Worm (Caenorhabditis elegans) whole organism, L1 larva: ENCODE measurements around the gene Y69E1A.4.

Source experiments
- nhr-12 ChIP-seq: sonication (generic microtip); optimal IDR thresholded peaks from 2 replicates; lab custom pipeline; 2017; ENCODE audit warnings: missing biosample characterization, missing genetic modification characterization
- nhr-19 ChIP-seq: fragments of 200-800 bp; sonication (Bioruptor generic); conservative IDR thresholded peaks from 2 replicates; pipeline ENCODE4 v1.3.6; 2022; ENCODE audit warnings: missing genetic modification characterization, missing compliant biosample characterization
- snpc-4 ChIP-seq: fragments of 150-350 bp; optimal IDR thresholded peaks from 2 replicates; lab custom pipeline; 2014; ENCODE audit warnings: missing biosample characterization, missing genetic modification characterization

DNA sequence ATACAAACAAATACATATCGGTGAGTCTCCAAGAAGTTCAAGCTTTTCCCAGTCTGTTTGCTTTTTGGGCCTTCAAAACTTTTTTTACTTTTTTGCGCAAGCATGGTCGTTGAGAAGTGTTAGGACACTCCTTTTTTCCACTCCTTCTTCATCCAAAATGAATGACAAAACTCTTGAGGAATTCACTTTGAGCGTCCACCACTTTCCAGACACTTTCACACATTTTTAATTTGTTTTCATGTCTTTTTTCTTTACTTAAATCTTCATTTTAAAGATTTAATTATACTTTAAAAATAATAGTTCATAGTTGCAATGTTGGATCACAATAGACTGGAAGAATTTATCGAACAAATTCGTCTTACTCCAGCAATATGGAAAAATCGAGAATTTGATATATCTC is 49.2 kb downstream of the Y69E1A.4 start, which contains the start of gene F13H10.1:
- TF ChIP-seq nhr-12 (no peak), snpc-4 (tag; lab: Kevin White, UChicago) (no peak), nhr-19 (GFP tag; lab: Robert Waterston, UW) (no peak)
